Fruit fly (Drosophila melanogaster) whole organism, embryonic: ENCODE results near the gene Mettl2.

ENCODE experiments used
- Atf3 ChIP-seq: fragments of 200-800 bp; sonication (Bioruptor generic); optimal IDR thresholded peaks from 3 replicates; lab custom pipeline; 2016; ENCODE audit warnings: missing biosample characterization, missing genetic modification characterization
- CG10565 ChIP-seq: fragments of 200-800 bp; sonication (Bioruptor generic); optimal IDR thresholded peaks from 3 replicates; lab custom pipeline; 2016; ENCODE audit warnings: missing biosample characterization, mild to moderate bottlenecking, missing genetic modification characterization
- CG11695 ChIP-seq: fragments of 200-800 bp; sonication (Bioruptor generic); IDR thresholded peaks from 3 replicates; pipeline ENCODE4 v1.3.6; 2022; ENCODE audit warnings: missing biosample characterization, missing genetic modification characterization
- CG15514 ChIP-seq: fragments of 200-800 bp; sonication (Bioruptor generic); optimal IDR thresholded peaks from 3 replicates; lab custom pipeline; 2017; ENCODE audit warnings: missing biosample characterization, missing genetic modification characterization, mild to moderate bottlenecking, moderate library complexity, missing genetic modification reagents
- CG17829 ChIP-seq: fragments of 200-800 bp; optimal IDR thresholded peaks from 2 replicates; lab custom pipeline; 2019; ENCODE audit warnings: missing biosample characterization, mild to moderate bottlenecking, missing genetic modification characterization, moderate library complexity
- CG2116 ChIP-seq: fragments of 200-800 bp; sonication (Bioruptor generic); optimal IDR thresholded peaks from 3 replicates; lab custom pipeline; 2018; ENCODE audit warnings: missing biosample characterization, mild to moderate bottlenecking, missing genetic modification characterization
- CG4617 ChIP-seq: fragments of 200-800 bp; sonication (Bioruptor generic); optimal IDR thresholded peaks from 3 replicates; lab custom pipeline; 2016; ENCODE audit warnings: missing biosample characterization, missing genetic modification characterization, borderline replicate concordance
- CG7745 ChIP-seq: fragments of 200-800 bp; sonication (Bioruptor generic); optimal IDR thresholded peaks from 2 replicates; lab custom pipeline; 2018; ENCODE audit warnings: missing biosample characterization, mild to moderate bottlenecking, missing genetic modification characterization, moderate library complexity
- CG9797 ChIP-seq: fragments of 200-800 bp; sonication (Bioruptor generic); optimal IDR thresholded peaks from 3 replicates; lab custom pipeline; 2018; ENCODE audit warnings: missing biosample characterization, mild to moderate bottlenecking, missing genetic modification characterization
- Dp ChIP-seq: fragments of 200-800 bp; sonication (Bioruptor generic); optimal IDR thresholded peaks from 2 replicates; lab custom pipeline; 2018; ENCODE audit warnings: missing biosample characterization, mild to moderate bottlenecking, missing genetic modification characterization, moderate library complexity
- E2f2 ChIP-seq: fragments of 200-800 bp; sonication (Bioruptor generic); IDR thresholded peaks from 2 replicates; pipeline ENCODE4 v1.3.6; 2022; ENCODE audit warnings: missing biosample characterization, missing genetic modification characterization
- Elba2 ChIP-seq: fragments of 200-800 bp; sonication (Bioruptor generic); optimal IDR thresholded peaks from 3 replicates; lab custom pipeline; 2016; ENCODE audit warnings: missing biosample characterization, missing genetic modification characterization
- Hsf ChIP-seq: fragments of 200-800 bp; sonication (Bioruptor generic); optimal IDR thresholded peaks from 3 replicates; lab custom pipeline; 2016; ENCODE audit warnings: missing biosample characterization, missing genetic modification characterization
- Lhr ChIP-seq: fragments of 200-800 bp; sonication (Bioruptor generic); optimal IDR thresholded peaks from 3 replicates; lab custom pipeline; 2017; ENCODE audit warnings: mild to moderate bottlenecking, missing biosample characterization, missing genetic modification reagents, missing genetic modification characterization
- MESR4 ChIP-seq: fragments of 200-800 bp; sonication (Bioruptor generic); optimal IDR thresholded peaks from 2 replicates; lab custom pipeline; 2018; ENCODE audit warnings: missing biosample characterization, mild to moderate bottlenecking, missing genetic modification characterization, moderate library complexity
- Med ChIP-seq: fragments of 200-800 bp; sonication (Bioruptor generic); peaks from one replicate; lab custom pipeline; 2016; ENCODE audit warnings: missing biosample characterization, missing genetic modification characterization, mild to moderate bottlenecking, inconsistent platforms, moderate library complexity
- Meics ChIP-seq: fragments of 200-800 bp; sonication (Bioruptor generic); optimal IDR thresholded peaks from 2 replicates; lab custom pipeline; 2017; ENCODE audit warnings: missing biosample characterization, mild to moderate bottlenecking, missing genetic modification characterization
- NC2β ChIP-seq: fragments of 200-800 bp; sonication (Bioruptor generic); optimal IDR thresholded peaks from 2 replicates; lab custom pipeline; 2016; ENCODE audit warnings: missing biosample characterization, missing genetic modification characterization
- Neu2 ChIP-seq: fragments of 200-800 bp; sonication (Bioruptor generic); optimal IDR thresholded peaks from 3 replicates; lab custom pipeline; 2016; ENCODE audit warnings: missing biosample characterization, missing genetic modification characterization, borderline replicate concordance
- Nf-YC ChIP-seq: fragments of 200-800 bp; optimal IDR thresholded peaks from 3 replicates; lab custom pipeline; 2019; ENCODE audit warnings: missing biosample characterization, mild to moderate bottlenecking, missing genetic modification characterization, moderate library complexity
- Opbp ChIP-seq: fragments of 200-800 bp; sonication (Bioruptor generic); IDR thresholded peaks from 3 replicates; pipeline ENCODE4 v1.3.6; 2022; ENCODE audit warnings: missing biosample characterization, missing genetic modification characterization; ENCODE audit not compliant: partially characterized antibody
- Scr ChIP-seq: fragments of 200-800 bp; sonication (Bioruptor generic); IDR thresholded peaks from 2 replicates; pipeline ENCODE4 v1.3.6; 2022; ENCODE audit warnings: missing biosample characterization, missing genetic modification characterization; ENCODE audit not compliant: partially characterized antibody
- Sin3A ChIP-seq: fragments of >200 bp; optimal IDR thresholded peaks from 2 replicates; lab custom pipeline; 2018
- Sry-δ ChIP-seq: fragments of 200-800 bp; sonication (Bioruptor generic); optimal IDR thresholded peaks from 2 replicates; lab custom pipeline; 2016; ENCODE audit warnings: missing biosample characterization, missing genetic modification characterization
- Taf1 ChIP-seq: fragments of 200-800 bp; sonication (Bioruptor generic); IDR thresholded peaks from 2 replicates; pipeline ENCODE4 v1.3.6; 2022; ENCODE audit warnings: missing biosample characterization, missing genetic modification characterization
- YL-1 ChIP-seq: fragments of 200-800 bp; sonication (Bioruptor generic); optimal IDR thresholded peaks from 3 replicates; lab custom pipeline; 2017; ENCODE audit warnings: missing biosample characterization, mild to moderate bottlenecking, missing genetic modification characterization
- amos ChIP-seq: fragments of 200-800 bp; sonication (Bioruptor generic); IDR thresholded peaks from 2 replicates; pipeline ENCODE4 v1.3.6; 2022; ENCODE audit warnings: missing biosample characterization, missing genetic modification characterization; ENCODE audit not compliant: partially characterized antibody
- bbx ChIP-seq: fragments of 200-800 bp; sonication (Bioruptor generic); IDR thresholded peaks from 2 replicates; pipeline ENCODE4 v1.3.6; 2022; ENCODE audit warnings: missing biosample characterization, missing genetic modification characterization; ENCODE audit not compliant: partially characterized antibody
- bigmax ChIP-seq: fragments of 200-800 bp; sonication (Bioruptor generic); optimal IDR thresholded peaks from 2 replicates; lab custom pipeline; 2018; ENCODE audit warnings: missing biosample characterization, mild to moderate bottlenecking, missing genetic modification characterization
- bowl ChIP-seq: fragments of 200-800 bp; sonication (Bioruptor generic); IDR thresholded peaks from 2 replicates; pipeline ENCODE4 v1.3.6; 2022; ENCODE audit warnings: missing biosample characterization, missing genetic modification characterization
- cato ChIP-seq: fragments of 200-800 bp; sonication (Bioruptor generic); optimal IDR thresholded peaks from 2 replicates; lab custom pipeline; 2016; ENCODE audit warnings: missing biosample characterization, missing genetic modification characterization, borderline replicate concordance
- chinmo ChIP-seq: fragments of 200-800 bp; sonication (Bioruptor generic); IDR thresholded peaks from 4 replicates; pipeline ENCODE4 v1.3.6; 2022; ENCODE audit warnings: missing biosample characterization, missing genetic modification characterization; ENCODE audit not compliant: partially characterized antibody
- eyg ChIP-seq: fragments of 200-800 bp; sonication (Bioruptor generic); optimal IDR thresholded peaks from 3 replicates; lab custom pipeline; 2016; ENCODE audit warnings: missing biosample characterization, missing genetic modification characterization
- gce ChIP-seq: fragments of 200-800 bp; sonication (Bioruptor generic); IDR thresholded peaks from 3 replicates; pipeline ENCODE4 v1.3.6; 2022; ENCODE audit warnings: missing biosample characterization, missing genetic modification characterization
- gem ChIP-seq: fragments of 200-800 bp; sonication (Bioruptor generic); optimal IDR thresholded peaks from 2 replicates; lab custom pipeline; 2019; ENCODE audit warnings: missing biosample characterization, mild to moderate bottlenecking, missing genetic modification characterization, moderate library complexity
- hbn ChIP-seq: fragments of 200-800 bp; sonication (Bioruptor generic); IDR thresholded peaks from 2 replicates; pipeline ENCODE4 v1.3.6; 2022; ENCODE audit warnings: missing biosample characterization, missing genetic modification characterization; ENCODE audit not compliant: partially characterized antibody
- hth ChIP-seq: fragments of >200 bp; optimal IDR thresholded peaks from 2 replicates; lab custom pipeline; 2017; ENCODE audit warnings: inconsistent platforms
- phol ChIP-seq: fragments of 200-800 bp; sonication (Bioruptor generic); optimal IDR thresholded peaks from 3 replicates; lab custom pipeline; 2018; ENCODE audit warnings: missing biosample characterization, mild to moderate bottlenecking, missing genetic modification characterization, moderate library complexity
- prd ChIP-seq, 3 experiments: fragments of >200 bp in 2 of 3; fragments of 200-800 bp in 1 of 3; sonication (Bioruptor generic) in 1 of 3; optimal IDR thresholded peaks in 2 of 3; IDR thresholded peaks in 1 of 3; 2 replicates in 2 of 3; 3 replicates in 1 of 3; pipeline versions ENCODE4 v1.3.6 to Lab custom; 2017 to 2022; ENCODE audit warnings: missing biosample characterization in 1 of 3, missing genetic modification characterization in 1 of 3
- pzg ChIP-seq: fragments of 200-800 bp; sonication (Bioruptor generic); optimal IDR thresholded peaks from 3 replicates; lab custom pipeline; 2018; ENCODE audit warnings: missing biosample characterization, mild to moderate bottlenecking, missing genetic modification characterization, moderate library complexity
- repo ChIP-seq: fragments of 200-800 bp; sonication (Bioruptor generic); optimal IDR thresholded peaks from 2 replicates; lab custom pipeline; 2016; ENCODE audit warnings: missing biosample characterization, missing genetic modification characterization
- row ChIP-seq: fragments of 200-800 bp; sonication (Bioruptor generic); IDR thresholded peaks from 3 replicates; pipeline ENCODE4 v1.3.6; 2022; ENCODE audit warnings: missing biosample characterization, missing genetic modification characterization
- run ChIP-seq: fragments of 200-800 bp; sonication (Bioruptor generic); optimal IDR thresholded peaks from 3 replicates; lab custom pipeline; 2018; ENCODE audit warnings: missing biosample characterization, mild to moderate bottlenecking, missing genetic modification characterization
- schlank ChIP-seq: fragments of 200-800 bp; sonication (Bioruptor generic); optimal IDR thresholded peaks from 2 replicates; lab custom pipeline; 2018; ENCODE audit warnings: missing biosample characterization, mild to moderate bottlenecking, missing genetic modification characterization
- seq ChIP-seq: fragments of 200-800 bp; sonication (Bioruptor generic); IDR thresholded peaks from 2 replicates; pipeline ENCODE4 v1.3.6; 2022; ENCODE audit warnings: missing biosample characterization, missing genetic modification characterization
- ssp ChIP-seq: fragments of 200-800 bp; sonication (Bioruptor generic); IDR thresholded peaks from 2 replicates; pipeline ENCODE4 v1.3.6; 2022; ENCODE audit warnings: missing biosample characterization, missing genetic modification characterization
- twi ChIP-seq: fragments of 200-800 bp; optimal IDR thresholded peaks from 2 replicates; lab custom pipeline; 2019; ENCODE audit warnings: missing biosample characterization, mild to moderate bottlenecking, missing genetic modification characterization, moderate library complexity
- zen ChIP-seq: fragments of 200-800 bp; sonication (Bioruptor generic); optimal IDR thresholded peaks from 3 replicates; lab custom pipeline; 2018; ENCODE audit warnings: missing biosample characterization, mild to moderate bottlenecking, missing genetic modification characterization, moderate library complexity

Gene Mettl2

dm6 chr3L:1665544-1665943 is 26.5 kb upstream of the Mettl2 start (continued):
- TF ChIP-seq repo (GFP tag; lab: Kevin White, UChicago): no peak
- peak; percentile 73 for TF ChIP-seq Med (GFP tag; lab: Kevin White, UChicago)
- no peak for TF ChIP-seq gce (GFP tag; lab: Robert Waterston, UW)

- TF ChIP-seq Elba2 (GFP tag; lab: Kevin White, UChicago) (peak; percentile 94), Nf-YC (tag; lab: Kevin White, UChicago) (peak; percentile 13), pzg (GFP tag; lab: Kevin White, UChicago) (peak; percentile 85), CG2116 (GFP tag; lab: Kevin White, UChicago) (peak; percentile 18), CG17829 (tag; lab: Kevin White, UChicago) (peak; percentile 27), hbn (GFP tag; lab: Robert Waterston, UW) (peak; percentile 49), Taf1 (no peak), seq (GFP tag; lab: Robert Waterston, UW) (no peak), Hsf (GFP tag; lab: Kevin White, UChicago) (no peak), bigmax (GFP tag; lab: Kevin White, UChicago) (peak; percentile 46), row (GFP tag; lab: Robert Waterston, UW) (peak; percentile 29; the same call in 1 of the 3 replicates), Neu2 (no peak), bowl (GFP tag; lab: Robert Waterston, UW) (no peak), bbx (GFP tag; lab: Robert Waterston, UW) (peak; percentile 32; the same call in 1 of the 2 replicates), Sin3A (lab: Kevin White, UChicago) (peak; percentile 50), CG4617 (GFP tag; lab: Kevin White, UChicago) (peak; percentile 78), NC2β (GFP tag; lab: Kevin White, UChicago) (peak; percentile 14), CG7745 (tag; lab: Kevin White, UChicago) (no peak), Atf3 (GFP tag; lab: Kevin White, UChicago) (no peak), eyg (GFP tag; lab: Kevin White, UChicago) (no peak), Opbp (peak; percentile 51; the same call in 1 of the 3 replicates), hth (no peak), run (tag; lab: Kevin White, UChicago) (no peak), chinmo (0 out of 4 replicates have a peak, but pooled peaks have one; percentile 5), Lhr (GFP tag; lab: Kevin White, UChicago) (peak; percentile 5), schlank (no peak), CG10565 (no peak), gem (tag; lab: Kevin White, UChicago) (no peak), MESR4 (peak; percentile 84), CG9797 (GFP tag; lab: Kevin White, UChicago) (peak; percentile 93), cato (GFP tag; lab: Kevin White, UChicago) (no peak), amos (peak; percentile 38; the same call in 1 of the 2 replicates), YL-1 (GFP tag; lab: Kevin White, UChicago) (peak; percentile 66), ssp (GFP tag; lab: Robert Waterston, UW) (no peak), CG15514 (GFP tag; lab: Kevin White, UChicago) (peak; percentile 93), twi (tag; lab: Kevin White, UChicago) (no peak), Dp (GFP tag; lab: Kevin White, UChicago) (peak; percentile 43), phol (peak; percentile 53), prd (optimal IDR thresholded peaks at IDR 0.05; lab: Kevin White, UChicago) (no peak), prd (GFP tag; IDR thresholded peaks at IDR 0.05; lab: Robert Waterston, UW) (no peak), Scr (peak; percentile 34; the same call in 1 of the 2 replicates), E2f2 (GFP tag; lab: Robert Waterston, UW) (peak; percentile 55), zen (no peak), Meics (GFP tag; lab: Kevin White, UChicago) (no peak), Sry-δ (GFP tag; lab: Kevin White, UChicago) (no peak), CG11695 (GFP tag; lab: Robert Waterston, UW) (no peak)
These were observed 25.8 kb upstream of the Mettl2 start, which contains the start of the genes Srrm234 and CG7974 for dm6 chr3L:1664876-1665275. TSS of gene Srrm234 (minus strand) at chr3L:1665064. TSS of gene CG7974 (plus strand) at chr3L:1665138.
